Fruit fly (Drosophila melanogaster) whole organism, pupa: ENCODE measurements around the gene CG4570.
A peak's percentile ranks its signal among the peaks of the same experiment; 100 is the strongest.

Experiments used
- CG10348 ChIP-seq: fragments of 200-800 bp; sonication (Bioruptor generic); IDR thresholded peaks from 2 replicates; pipeline ENCODE4 v1.3.6; 2022; ENCODE audit warnings: missing biosample characterization, missing genetic modification characterization
- CG12605 ChIP-seq: fragments of 200-800 bp; sonication (Bioruptor generic); IDR thresholded peaks from 2 replicates; pipeline ENCODE4 v1.3.6; 2022; ENCODE audit warnings: missing biosample characterization, missing genetic modification characterization
- CG13204 ChIP-seq: fragments of 200-800 bp; sonication (Bioruptor generic); optimal IDR thresholded peaks from 2 replicates; lab custom pipeline; 2018; ENCODE audit warnings: missing biosample characterization, mild to moderate bottlenecking, missing genetic modification characterization, moderate library complexity
- CG14655 ChIP-seq: fragments of 200-800 bp; sonication (Bioruptor generic); optimal IDR thresholded peaks from 3 replicates; lab custom pipeline; 2017; ENCODE audit warnings: mild to moderate bottlenecking, missing biosample characterization, missing genetic modification reagents, missing genetic modification characterization
- CG15710 ChIP-seq: fragments of 200-800 bp; sonication (Bioruptor generic); optimal IDR thresholded peaks from 2 replicates; lab custom pipeline; 2018; ENCODE audit warnings: missing biosample characterization, mild to moderate bottlenecking, missing genetic modification characterization, moderate library complexity
- CG17806 ChIP-seq: fragments of 200-800 bp; sonication (Bioruptor generic); optimal IDR thresholded peaks from 2 replicates; lab custom pipeline; 2018; ENCODE audit warnings: missing biosample characterization, mild to moderate bottlenecking, missing genetic modification characterization, moderate library complexity
- CG32121 ChIP-seq: fragments of 200-800 bp; sonication (Bioruptor generic); IDR thresholded peaks from 2 replicates; pipeline ENCODE4 v1.3.6; 2022; ENCODE audit warnings: missing biosample characterization, missing genetic modification characterization
- CG34367 ChIP-seq: fragments of 200-800 bp; sonication (Bioruptor generic); optimal IDR thresholded peaks from 2 replicates; lab custom pipeline; 2018; ENCODE audit warnings: missing biosample characterization, mild to moderate bottlenecking, missing genetic modification characterization
- CG4496 ChIP-seq: fragments of 200-800 bp; sonication (Bioruptor generic); IDR thresholded peaks from 3 replicates; pipeline ENCODE4 v1.3.6; 2022; ENCODE audit warnings: missing biosample characterization, missing genetic modification characterization
- CG8159 ChIP-seq: fragments of 200-800 bp; sonication (Bioruptor generic); optimal IDR thresholded peaks from 3 replicates; lab custom pipeline; 2018; ENCODE audit warnings: missing biosample characterization, mild to moderate bottlenecking, missing genetic modification characterization, moderate library complexity
- CG8301 ChIP-seq: fragments of 200-800 bp; sonication (Bioruptor generic); optimal IDR thresholded peaks from 2 replicates; lab custom pipeline; 2018; ENCODE audit warnings: missing biosample characterization, mild to moderate bottlenecking, missing genetic modification characterization
- CG9948 ChIP-seq: fragments of 200-800 bp; sonication (Bioruptor generic); optimal IDR thresholded peaks from 2 replicates; lab custom pipeline; 2018; ENCODE audit warnings: missing biosample characterization, mild to moderate bottlenecking, missing genetic modification characterization, moderate library complexity
- D1 ChIP-seq: fragments of 200-800 bp; sonication (Bioruptor generic); optimal IDR thresholded peaks from 2 replicates; lab custom pipeline; 2018; ENCODE audit warnings: missing biosample characterization, mild to moderate bottlenecking, missing genetic modification characterization, moderate library complexity
- EcR ChIP-seq: fragments of 200-800 bp; sonication (Bioruptor generic); optimal IDR thresholded peaks from 3 replicates; lab custom pipeline; 2019; ENCODE audit warnings: missing biosample characterization, missing genetic modification characterization, mild to moderate bottlenecking, moderate library complexity, missing genetic modification reagents
- Ets98B ChIP-seq: fragments of 200-800 bp; sonication (Bioruptor generic); IDR thresholded peaks from 2 replicates; pipeline ENCODE4 v1.3.6; 2022; ENCODE audit warnings: missing biosample characterization, missing genetic modification characterization
- Pif1A ChIP-seq: fragments of 200-800 bp; sonication (Bioruptor generic); optimal IDR thresholded peaks from 3 replicates; lab custom pipeline; 2016; ENCODE audit warnings: missing biosample characterization, missing genetic modification characterization
- Pif1B ChIP-seq: fragments of 200-800 bp; sonication (Bioruptor generic); optimal IDR thresholded peaks from 3 replicates; lab custom pipeline; 2016; ENCODE audit warnings: missing biosample characterization, missing genetic modification characterization
- Snoo ChIP-seq: fragments of 200-800 bp; sonication (Bioruptor generic); optimal IDR thresholded peaks from 3 replicates; lab custom pipeline; 2017; ENCODE audit warnings: missing biosample characterization, mild to moderate bottlenecking, missing genetic modification characterization, inconsistent platforms
- fd96Ca ChIP-seq: fragments of 200-800 bp; sonication (Bioruptor generic); IDR thresholded peaks from 3 replicates; pipeline ENCODE4 v1.3.6; 2022; ENCODE audit warnings: missing biosample characterization, missing genetic modification characterization
- gl ChIP-seq: fragments of 200-800 bp; sonication (Bioruptor generic); optimal IDR thresholded peaks from 2 replicates; lab custom pipeline; 2018; ENCODE audit warnings: missing biosample characterization, mild to moderate bottlenecking, missing genetic modification characterization
- rn ChIP-seq: fragments of 200-800 bp; sonication (Bioruptor generic); IDR thresholded peaks from 2 replicates; pipeline ENCODE4 v1.3.6; 2022; ENCODE audit warnings: missing biosample characterization, missing genetic modification characterization

Gene CG4570

DNA sequence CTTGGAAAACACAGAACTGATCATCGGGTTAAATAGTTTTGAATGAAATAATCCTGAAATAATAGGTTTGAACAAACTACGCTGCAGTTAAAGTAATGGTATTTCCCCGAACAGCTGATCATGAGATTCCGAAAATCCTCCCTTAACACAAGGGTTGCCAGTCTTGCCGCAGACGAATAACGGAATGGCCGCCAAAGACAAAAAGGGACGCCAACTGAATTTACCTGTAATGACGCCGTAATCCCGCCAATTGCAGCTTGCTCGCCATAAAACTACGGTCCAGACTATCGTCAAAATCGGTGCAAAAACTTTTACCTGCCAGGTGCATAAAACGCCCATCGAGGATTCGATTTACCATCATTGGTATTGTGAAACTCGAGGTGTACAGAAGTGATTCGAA, at the start of gene CG4570:
Gene CG4570 (plus strand): TSS at position 190 of the 400 bp plus-strand sequence.
- TF ChIP-seq D1 (tag; lab: Kevin White, UChicago), result no peak

DNA sequence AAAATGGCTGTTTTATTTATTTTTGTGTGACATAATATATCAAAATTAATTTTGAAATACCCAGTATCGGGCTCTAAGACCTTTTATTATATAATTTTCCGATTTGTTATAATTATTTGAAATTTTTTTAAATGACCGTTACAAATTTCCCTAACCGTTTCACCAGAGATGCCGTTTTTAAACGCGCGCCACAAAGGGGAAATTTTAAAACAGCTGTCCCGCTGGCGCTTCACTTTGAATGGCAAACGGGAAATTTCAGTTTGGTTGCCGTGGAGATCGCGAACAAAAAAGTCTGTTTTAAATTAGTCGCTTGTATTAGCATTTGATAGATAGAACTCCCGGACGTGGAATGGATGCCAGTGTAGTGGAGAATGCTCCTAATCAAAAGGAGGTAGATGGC, 41.6 kb upstream of the CG4570 start, which contains the start of the genes CG14693 and TTLL15:
Gene CG14693 (minus strand): TSS at position 16 of the 400 bp plus-strand sequence.
Gene TTLL15 (plus strand): TSS at position 257 of the 400 bp plus-strand sequence.
- TF ChIP-seq CG14655 (GFP tag; lab: Kevin White, UChicago) (no peak), D1 (tag; lab: Kevin White, UChicago) (peak; percentile 27)

DNA sequence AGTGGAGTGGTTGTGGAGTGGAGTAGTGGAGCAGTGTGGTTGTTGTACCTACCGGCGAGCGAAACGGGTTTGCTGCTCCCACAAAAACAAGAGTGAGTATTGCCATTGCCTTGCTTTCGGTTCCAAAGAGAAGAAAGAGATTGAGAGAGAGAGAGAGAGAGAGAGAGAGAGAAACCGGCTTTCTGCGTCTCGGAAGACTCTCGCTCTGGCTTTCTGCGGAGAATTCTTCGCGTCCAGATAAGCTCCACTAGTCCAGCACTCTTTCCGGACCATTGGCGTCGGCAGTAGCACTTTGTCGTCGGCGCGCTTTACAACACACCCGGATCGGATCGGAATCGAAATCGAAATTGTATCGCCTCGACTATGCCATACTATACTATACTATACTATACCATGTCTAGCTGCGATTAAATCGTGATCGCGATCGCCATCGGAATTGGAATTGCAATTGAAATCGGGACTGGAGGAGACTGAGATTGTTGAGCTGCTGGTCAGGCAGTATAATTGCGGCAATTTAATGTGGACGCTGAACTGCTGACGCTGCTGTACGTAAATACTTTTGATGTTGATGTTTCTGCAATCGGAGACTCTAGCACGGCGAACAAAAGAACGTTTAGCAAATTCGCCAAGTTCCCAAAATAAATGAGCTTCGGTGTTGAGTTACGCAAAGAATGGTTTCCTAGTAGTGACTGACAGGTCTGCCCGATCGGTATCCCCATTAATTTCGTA, 29.6 kb upstream of the CG4570 start, which contains the start of gene Cad86C:
Gene Cad86C (plus strand): TSS at position 284 of the 729 bp plus-strand sequence.
- peak; percentile 72 for TF ChIP-seq Ets98B (GFP tag; lab: Robert Waterston, UW)
- no peak for TF ChIP-seq CG9948 (tag; lab: Kevin White, UChicago)
- peak; percentile 53; the same call in 2 of the 3 replicates for TF ChIP-seq CG4496 (GFP tag; lab: Robert Waterston, UW)
- TF ChIP-seq Snoo (tag; lab: Kevin White, UChicago), result peak; percentile 10
- peak; percentile 75 for TF ChIP-seq EcR (GFP tag; lab: Kevin White, UChicago)
- TF ChIP-seq gl (tag; lab: Kevin White, UChicago), result no peak
- no peak for TF ChIP-seq CG34367
- peak; percentile 7 for TF ChIP-seq CG8301 (tag; lab: Kevin White, UChicago)
- peak; percentile 51 for TF ChIP-seq Pif1A (GFP tag; lab: Kevin White, UChicago)
- TF ChIP-seq fd96Ca (GFP tag; lab: Robert Waterston, UW), result peak; percentile 54; the same call in 2 of the 3 replicates
- TF ChIP-seq CG12605 (GFP tag; lab: Robert Waterston, UW), result peak; percentile 68
- peak; percentile 19 for TF ChIP-seq CG8159 (tag; lab: Kevin White, UChicago)
- TF ChIP-seq CG13204 (GFP tag; lab: Kevin White, UChicago), result peak; percentile 25
- TF ChIP-seq CG17806 (tag; lab: Kevin White, UChicago), result no peak
- peak; percentile 44; the same call in 1 of the 2 replicates for TF ChIP-seq CG32121 (GFP tag; lab: Robert Waterston, UW)
- peak; percentile 54 for TF ChIP-seq Pif1B (GFP tag; lab: Kevin White, UChicago)
- no peak for TF ChIP-seq D1 (tag; lab: Kevin White, UChicago)
- TF ChIP-seq CG14655 (GFP tag; lab: Kevin White, UChicago), result peak; percentile 7
- TF ChIP-seq CG15710 (tag; lab: Kevin White, UChicago), result no peak
- TF ChIP-seq rn (GFP tag; lab: Robert Waterston, UW), result no peak
- no peak for TF ChIP-seq CG10348 (GFP tag; lab: Robert Waterston, UW)

DNA sequence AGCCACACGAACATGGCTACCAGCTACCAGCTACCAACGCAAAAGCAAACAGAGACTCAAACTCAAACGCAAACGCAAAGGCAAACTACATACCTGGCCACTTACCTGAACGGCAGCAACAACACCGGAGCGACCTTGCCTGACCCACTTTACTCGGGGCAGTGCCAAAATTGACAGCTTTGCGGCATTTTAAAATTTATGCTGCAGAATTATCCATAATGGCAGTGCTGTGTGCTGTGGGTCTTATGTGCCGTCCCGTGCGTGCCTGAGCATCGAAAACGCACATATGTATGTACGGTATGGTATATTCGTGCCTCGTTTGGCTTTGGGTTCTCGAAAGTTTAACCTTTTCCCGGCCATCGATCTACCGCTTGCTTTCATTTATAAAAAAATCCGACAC, 27.9 kb upstream of the CG4570 start:
- TF ChIP-seq Ets98B (GFP tag; lab: Robert Waterston, UW), result no peak
- no peak for TF ChIP-seq D1 (tag; lab: Kevin White, UChicago)
- TF ChIP-seq CG12605 (GFP tag; lab: Robert Waterston, UW), result no peak
- no peak for TF ChIP-seq Pif1B (GFP tag; lab: Kevin White, UChicago)
- TF ChIP-seq CG8159 (tag; lab: Kevin White, UChicago), result no peak
- no peak for TF ChIP-seq Snoo (tag; lab: Kevin White, UChicago)
- TF ChIP-seq CG17806 (tag; lab: Kevin White, UChicago), result no peak
- TF ChIP-seq CG14655 (GFP tag; lab: Kevin White, UChicago), result no peak
- TF ChIP-seq rn (GFP tag; lab: Robert Waterston, UW), result no peak
- TF ChIP-seq Pif1A (GFP tag; lab: Kevin White, UChicago), result no peak
- no peak for TF ChIP-seq CG15710 (tag; lab: Kevin White, UChicago)
- no peak for TF ChIP-seq CG13204 (GFP tag; lab: Kevin White, UChicago)
- no peak for TF ChIP-seq EcR (GFP tag; lab: Kevin White, UChicago)
- no peak for TF ChIP-seq fd96Ca (GFP tag; lab: Robert Waterston, UW)
- TF ChIP-seq gl (tag; lab: Kevin White, UChicago), result no peak
- no peak for TF ChIP-seq CG8301 (tag; lab: Kevin White, UChicago)

DNA sequence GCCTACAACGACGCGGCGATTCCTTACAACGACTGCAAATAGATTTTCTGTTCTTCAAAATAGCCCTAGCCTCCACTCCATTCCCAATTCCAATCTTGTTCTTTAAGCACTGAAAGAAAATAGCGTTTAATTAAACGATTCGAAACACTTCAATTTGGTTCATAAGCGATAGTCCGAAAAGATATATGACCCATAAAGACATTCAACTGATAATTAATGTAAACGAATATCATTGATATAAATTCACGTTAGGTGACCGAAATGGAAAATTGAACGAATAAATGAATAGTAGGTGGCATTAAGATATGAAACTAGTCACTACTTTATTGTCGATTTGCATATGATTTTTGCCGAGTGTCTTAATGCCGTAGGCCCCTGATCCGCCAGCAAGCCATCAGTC, 26.9 kb upstream of the CG4570 start:
- peak; percentile 77 for TF ChIP-seq CG15710 (tag; lab: Kevin White, UChicago)
- TF ChIP-seq CG10348 (GFP tag; lab: Robert Waterston, UW), result no peak
- peak; percentile 72 for TF ChIP-seq CG17806 (tag; lab: Kevin White, UChicago)
- peak; percentile 54 for TF ChIP-seq CG8301 (tag; lab: Kevin White, UChicago)
- no peak for TF ChIP-seq CG32121 (GFP tag; lab: Robert Waterston, UW)
- no peak for TF ChIP-seq EcR (GFP tag; lab: Kevin White, UChicago)
- TF ChIP-seq CG4496 (GFP tag; lab: Robert Waterston, UW), result no peak
- TF ChIP-seq Pif1A (GFP tag; lab: Kevin White, UChicago), result peak; percentile 42
- TF ChIP-seq CG34367, result peak; percentile 70
- peak; percentile 67 for TF ChIP-seq CG14655 (GFP tag; lab: Kevin White, UChicago)
- no peak for TF ChIP-seq fd96Ca (GFP tag; lab: Robert Waterston, UW)
- TF ChIP-seq Snoo (tag; lab: Kevin White, UChicago), result no peak
- peak; percentile 74 for TF ChIP-seq CG9948 (tag; lab: Kevin White, UChicago)
- TF ChIP-seq CG8159 (tag; lab: Kevin White, UChicago), result peak; percentile 80
- no peak for TF ChIP-seq CG12605 (GFP tag; lab: Robert Waterston, UW)
- TF ChIP-seq Pif1B (GFP tag; lab: Kevin White, UChicago), result peak; percentile 14
- TF ChIP-seq CG13204 (GFP tag; lab: Kevin White, UChicago), result no peak
- TF ChIP-seq D1 (tag; lab: Kevin White, UChicago), result no peak
- no peak for TF ChIP-seq Ets98B (GFP tag; lab: Robert Waterston, UW)
- TF ChIP-seq gl (tag; lab: Kevin White, UChicago), result peak; percentile 23
- no peak for TF ChIP-seq rn (GFP tag; lab: Robert Waterston, UW)
